Worm (Caenorhabditis elegans): ENCODE measurements around the gene srx-46.
A peak's percentile ranks its signal among the peaks of the same experiment; 100 is the strongest.

srx-46 gene

ce11 chrV:9352947-9353346, at the start of gene srx-46:
Gene srx-46, plus strand, starts transcription at chrV:9353247.
- TF ChIP-seq pqm-1 (tag; optimal IDR thresholded peaks at IDR 0.05) (no peak), unc-62 (GFP tag; optimal IDR thresholded peaks at IDR 0.05) (no peak), ceh-16 (tag; optimal IDR thresholded peaks at IDR 0.05) (no peak), ZK546.5 (tag; optimal IDR thresholded peaks at IDR 0.05) (no peak), hmg-11 (tag; optimal IDR thresholded peaks at IDR 0.05) (no peak), elt-1 (tag; optimal IDR thresholded peaks at IDR 0.05) (no peak), ama-1 (optimal IDR thresholded peaks at IDR 0.05) (no peak), nhr-76 (tag; optimal IDR thresholded peaks at IDR 0.05) (no peak), nhr-11 (tag; optimal IDR thresholded peaks at IDR 0.05) (no peak), elt-3 (tag; optimal IDR thresholded peaks at IDR 0.05) (no peak), fkh-10 (GFP tag; optimal IDR thresholded peaks at IDR 0.05) (no peak), ceh-28 (tag; optimal IDR thresholded peaks at IDR 0.05) (no peak), nhr-67 (tag; optimal IDR thresholded peaks at IDR 0.05) (no peak)

DNA sequence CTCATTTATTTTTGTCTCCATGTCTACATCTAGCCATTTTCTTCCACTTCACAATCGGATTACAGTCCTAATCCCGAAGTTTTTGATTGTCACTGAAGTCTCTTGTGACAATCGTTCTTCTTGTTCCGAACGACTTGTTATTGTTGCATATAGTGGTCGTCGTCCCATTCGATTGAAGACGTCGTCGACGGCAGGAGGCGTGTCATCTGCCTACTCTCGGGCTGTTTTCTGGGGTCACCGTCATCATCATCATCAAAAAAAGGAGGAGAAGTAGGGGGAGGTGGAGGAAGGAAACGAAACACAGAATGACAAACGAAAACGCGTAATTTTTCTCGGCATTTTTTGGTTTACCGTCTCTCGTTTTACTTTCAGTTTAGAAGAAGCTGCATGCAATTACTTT, 47.9 kb upstream of the srx-46 start, which contains the start of gene F44A2.3:
Gene F44A2.3 (plus strand): TSS at position 301 of the 400 bp plus-strand sequence.
- TF ChIP-seq egl-27 (tag; optimal IDR thresholded peaks at IDR 0.05): no peak

DNA sequence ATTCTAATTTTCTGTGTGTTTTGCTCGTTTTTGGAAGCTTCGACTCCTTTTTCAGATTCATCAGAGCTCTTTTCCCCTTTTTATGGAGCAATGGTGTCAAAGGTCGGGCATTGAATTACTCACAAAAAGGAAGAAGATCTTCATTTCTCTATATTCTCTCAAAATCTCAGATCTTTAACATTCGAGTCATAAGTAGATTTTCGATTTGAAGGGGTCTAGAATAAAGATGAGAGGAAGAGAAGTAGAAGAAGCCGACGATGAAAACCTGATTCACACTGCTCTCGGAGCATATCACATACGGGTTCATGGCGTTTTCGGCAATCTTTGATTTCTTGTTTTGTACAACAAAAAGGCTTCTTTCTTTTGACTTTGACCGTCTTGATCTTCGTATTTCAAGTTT, 40.7 kb upstream of the srx-46 start:
- peak; percentile 79 for TF ChIP-seq fkh-10 (GFP tag; optimal IDR thresholded peaks at IDR 0.05)
- no peak for TF ChIP-seq ceh-9 (tag; optimal IDR thresholded peaks at IDR 0.05)

DNA sequence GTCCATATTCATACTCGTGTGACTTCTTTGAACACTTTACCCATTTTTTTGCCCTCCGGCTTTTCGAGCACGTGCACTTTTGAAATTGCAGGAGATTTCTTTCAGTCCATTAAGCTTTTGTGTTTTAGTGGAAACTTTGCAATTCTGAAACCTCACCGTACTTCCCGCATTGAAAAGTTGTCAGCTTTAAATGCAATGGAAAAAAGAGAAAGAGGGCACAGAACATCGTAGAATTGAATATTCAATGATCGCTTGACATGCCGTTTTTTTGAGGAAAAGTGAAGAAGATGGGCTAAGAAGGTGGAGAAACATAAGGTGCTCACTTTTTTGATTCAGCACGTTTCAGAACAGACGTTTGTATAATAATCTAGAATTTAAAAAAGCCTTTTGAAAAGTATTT, 38.6 kb upstream of the srx-46 start:
- TF ChIP-seq lin-39 (tag; optimal IDR thresholded peaks at IDR 0.05): no peak
- TF ChIP-seq unc-62 (GFP tag; optimal IDR thresholded peaks at IDR 0.05): no peak
- no peak for TF ChIP-seq skn-1 (tag; optimal IDR thresholded peaks at IDR 0.05)
- no peak for TF ChIP-seq nhr-25 (tag; optimal IDR thresholded peaks at IDR 0.05)
- no peak for TF ChIP-seq egl-5 (tag; optimal IDR thresholded peaks at IDR 0.05)
- TF ChIP-seq elt-2 (tag; optimal IDR thresholded peaks at IDR 0.05): no peak
- TF ChIP-seq ztf-4 (tag; optimal IDR thresholded peaks at IDR 0.05): no peak
- no peak for TF ChIP-seq ZK546.5 (tag; optimal IDR thresholded peaks at IDR 0.05)
- no peak for TF ChIP-seq nhr-12 (tag; optimal IDR thresholded peaks at IDR 0.05)
- no peak for TF ChIP-seq jun-1 (tag; optimal IDR thresholded peaks at IDR 0.05)
- TF ChIP-seq nhr-23 (tag; optimal IDR thresholded peaks at IDR 0.05): no peak
- no peak for TF ChIP-seq ama-1 (optimal IDR thresholded peaks at IDR 0.05)
- no peak for TF ChIP-seq pha-4 (tag; optimal IDR thresholded peaks at IDR 0.05)
- no peak for TF ChIP-seq aly-2 (tag; optimal IDR thresholded peaks at IDR 0.05)
- TF ChIP-seq zag-1 (tag; optimal IDR thresholded peaks at IDR 0.05): no peak

DNA sequence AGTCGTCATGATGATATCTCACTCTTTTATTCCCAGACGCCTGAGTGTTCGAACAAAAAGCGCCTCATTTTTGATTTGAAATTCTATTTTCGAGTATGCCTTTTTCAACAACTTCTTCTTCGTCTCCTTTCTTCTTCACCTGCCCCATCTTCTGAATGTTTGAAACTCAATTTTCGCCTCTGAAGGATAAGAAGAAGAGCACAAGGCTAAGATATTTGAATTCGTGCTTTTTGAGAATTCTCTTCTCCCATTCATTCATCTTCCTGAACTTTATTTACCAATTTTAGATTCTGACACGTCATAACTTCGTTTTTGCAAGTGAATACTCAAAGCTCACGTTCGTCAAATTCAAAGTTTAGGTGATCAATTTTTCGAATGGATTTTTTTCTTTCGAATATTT, 36.1 kb upstream of the srx-46 start:
- peak; percentile 59 for TF ChIP-seq fkh-10 (GFP tag; optimal IDR thresholded peaks at IDR 0.05)
- no peak for TF ChIP-seq snpc-4 (tag; optimal IDR thresholded peaks at IDR 0.05)
- TF ChIP-seq mml-1 (tag; optimal IDR thresholded peaks at IDR 0.05): no peak

ce11 chrV:9318046-9318445, 35.0 kb upstream of the srx-46 start, which contains the start of gene kvs-3:
Gene kvs-3, plus strand, starts transcription at chrV:9318311.
- TF ChIP-seq nhr-11 (tag; optimal IDR thresholded peaks at IDR 0.05): no peak
- no peak for TF ChIP-seq nhr-67 (tag; optimal IDR thresholded peaks at IDR 0.05)
- TF ChIP-seq nhr-76 (tag; optimal IDR thresholded peaks at IDR 0.05): peak; percentile 2
- TF ChIP-seq ceh-28 (tag; optimal IDR thresholded peaks at IDR 0.05): no peak
- peak; percentile 65 for TF ChIP-seq lin-39 (tag; optimal IDR thresholded peaks at IDR 0.05)
- TF ChIP-seq elt-2 (tag; optimal IDR thresholded peaks at IDR 0.05): peak; percentile 49
- peak; percentile 2 for TF ChIP-seq R02D3.7 (tag; optimal IDR thresholded peaks at IDR 0.05)
- no peak for TF ChIP-seq ceh-82 (tag; optimal IDR thresholded peaks at IDR 0.05)
- peak; percentile 49 for TF ChIP-seq nfya-1 (tag; optimal IDR thresholded peaks at IDR 0.05; ENCODE audit: insufficient read depth)
- peak; percentile 19 for TF ChIP-seq nhr-77 (tag; optimal IDR thresholded peaks at IDR 0.05)
- TF ChIP-seq lsy-12 (tag; optimal IDR thresholded peaks at IDR 0.05): peak; percentile 37
- peak; percentile 51 for TF ChIP-seq tbx-2 (tag; optimal IDR thresholded peaks at IDR 0.05)
- TF ChIP-seq pqm-1 (tag; optimal IDR thresholded peaks at IDR 0.05): no peak
- peak; percentile 29 for TF ChIP-seq egl-27 (tag; optimal IDR thresholded peaks at IDR 0.05)
- peak; percentile 81 for TF ChIP-seq hmg-11 (tag; optimal IDR thresholded peaks at IDR 0.05)
- peak; percentile 22 for TF ChIP-seq elt-1 (tag; optimal IDR thresholded peaks at IDR 0.05)
- no peak for TF ChIP-seq ceh-9 (tag; optimal IDR thresholded peaks at IDR 0.05)
- no peak for TF ChIP-seq jun-1 (tag; optimal IDR thresholded peaks at IDR 0.05)

Measured in whole organism, L3 larva.